Worm (Caenorhabditis elegans) whole organism, L3 larva: Measurements from ENCODE around the gene D2085.7.

Experiments
- ZK546.5 ChIP-seq: sonication (generic microtip); optimal IDR thresholded peaks from 2 replicates; lab custom pipeline; 2017; ENCODE audit warnings: missing biosample characterization, missing genetic modification characterization
- ama-1 ChIP-seq: fragments of 150-350 bp; optimal IDR thresholded peaks from 2 replicates; lab custom pipeline; 2018
- ceh-16 ChIP-seq: sonication (generic microtip); optimal IDR thresholded peaks from 2 replicates; lab custom pipeline; 2017; ENCODE audit warnings: missing biosample characterization, missing genetic modification characterization
- ceh-82 ChIP-seq: fragments of 150-350 bp; optimal IDR thresholded peaks from 2 replicates; lab custom pipeline; 2014; ENCODE audit warnings: missing biosample characterization, missing genetic modification characterization
- daf-12 ChIP-seq: fragments of 150-350 bp; optimal IDR thresholded peaks from 2 replicates; lab custom pipeline; 2014; ENCODE audit warnings: missing biosample characterization, missing genetic modification reagents, missing genetic modification characterization
- egl-27 ChIP-seq: sonication (generic microtip); optimal IDR thresholded peaks from 4 replicates; lab custom pipeline; 2017; ENCODE audit warnings: missing biosample characterization, missing genetic modification reagents, missing genetic modification characterization
- egl-5 ChIP-seq: fragments of 150-350 bp; optimal IDR thresholded peaks from 2 replicates; lab custom pipeline; 2017; ENCODE audit warnings: missing biosample characterization, missing genetic modification reagents, missing genetic modification characterization, inconsistent platforms
- elt-1 ChIP-seq: fragments of 150-350 bp; optimal IDR thresholded peaks from 2 replicates; lab custom pipeline; 2014; ENCODE audit warnings: missing biosample characterization, missing genetic modification characterization
- elt-2 ChIP-seq: sonication (generic microtip); optimal IDR thresholded peaks from 2 replicates; lab custom pipeline; 2016; ENCODE audit warnings: missing genetic modification reagents, mild to moderate bottlenecking, missing genetic modification characterization, missing compliant biosample characterization
- eor-1 ChIP-seq, 2 experiments: fragments of 150-350 bp; optimal IDR thresholded peaks; 2 replicates each; lab custom pipeline; 2014 to 2018; ENCODE audit warnings: missing biosample characterization in 2 of 2, missing genetic modification characterization in 2 of 2
- fkh-10 ChIP-seq: sonication (generic microtip); optimal IDR thresholded peaks from 2 replicates; lab custom pipeline; 2017; ENCODE audit warnings: missing biosample characterization, missing genetic modification reagents, missing genetic modification characterization
- fkh-2 ChIP-seq: fragments of 150-350 bp; optimal IDR thresholded peaks from 2 replicates; lab custom pipeline; 2014; ENCODE audit warnings: missing biosample characterization, missing genetic modification reagents, missing genetic modification characterization
- fos-1 ChIP-seq: fragments of 150-350 bp; optimal IDR thresholded peaks from 2 replicates; lab custom pipeline; 2014; ENCODE audit warnings: missing biosample characterization, missing genetic modification characterization
- hmg-11 ChIP-seq: sonication (generic microtip); optimal IDR thresholded peaks from 2 replicates; lab custom pipeline; 2016; ENCODE audit warnings: missing genetic modification characterization, missing compliant biosample characterization
- jun-1 ChIP-seq: fragments of 150-350 bp; optimal IDR thresholded peaks from 2 replicates; lab custom pipeline; 2014; ENCODE audit warnings: missing biosample characterization, missing genetic modification reagents, missing genetic modification characterization
- lin-39 ChIP-seq: fragments of 150-350 bp; optimal IDR thresholded peaks from 2 replicates; lab custom pipeline; 2018; ENCODE audit warnings: missing biosample characterization, missing genetic modification reagents, missing genetic modification characterization
- lsy-12 ChIP-seq: sonication (generic microtip); optimal IDR thresholded peaks from 2 replicates; lab custom pipeline; 2016; ENCODE audit warnings: mild to moderate bottlenecking, missing genetic modification characterization, missing compliant biosample characterization
- mdl-1 ChIP-seq: fragments of 150-350 bp; optimal IDR thresholded peaks from 2 replicates; lab custom pipeline; 2014; ENCODE audit warnings: missing biosample characterization, missing genetic modification characterization
- mml-1 ChIP-seq: fragments of 150-350 bp; sonication (generic microtip); optimal IDR thresholded peaks from 3 replicates; lab custom pipeline; 2014; ENCODE audit warnings: missing biosample characterization, missing genetic modification characterization
- nfya-1 ChIP-seq: sonication (generic microtip); optimal IDR thresholded peaks from 2 replicates; lab custom pipeline; 2017; ENCODE audit warnings: missing genetic modification characterization, mild to moderate bottlenecking, missing compliant biosample characterization, antibody characterized with exemption, moderate library complexity; ENCODE audit not compliant: insufficient read depth
- nhr-12 ChIP-seq: fragments of 150-350 bp; optimal IDR thresholded peaks from 2 replicates; lab custom pipeline; 2014; ENCODE audit warnings: missing biosample characterization, missing genetic modification characterization
- nhr-23 ChIP-seq: fragments of 150-350 bp; optimal IDR thresholded peaks from 2 replicates; lab custom pipeline; 2014; ENCODE audit warnings: missing biosample characterization, missing genetic modification reagents, missing genetic modification characterization
- nhr-25 ChIP-seq: sonication (generic microtip); optimal IDR thresholded peaks from 2 replicates; lab custom pipeline; 2017; ENCODE audit warnings: missing biosample characterization, missing genetic modification characterization
- nhr-28 ChIP-seq: fragments of 150-350 bp; optimal IDR thresholded peaks from 2 replicates; lab custom pipeline; 2014; ENCODE audit warnings: missing biosample characterization, missing genetic modification characterization
- nhr-43 ChIP-seq: sonication (generic microtip); optimal IDR thresholded peaks from 2 replicates; lab custom pipeline; 2016; ENCODE audit warnings: mild to moderate bottlenecking, missing genetic modification characterization, missing compliant biosample characterization; ENCODE audit not compliant: poor library complexity, severe bottlenecking
- nhr-76 ChIP-seq: fragments of 150-350 bp; sonication (generic microtip); optimal IDR thresholded peaks from 5 replicates; lab custom pipeline; 2014; ENCODE audit warnings: missing biosample characterization, missing genetic modification characterization
- pha-4 ChIP-seq: fragments of 150-350 bp; optimal IDR thresholded peaks from 2 replicates; lab custom pipeline; 2014; ENCODE audit warnings: missing biosample characterization, missing genetic modification reagents, missing genetic modification characterization
- sea-2 ChIP-seq: fragments of 150-350 bp; sonication (generic microtip); optimal IDR thresholded peaks from 4 replicates; lab custom pipeline; 2014; ENCODE audit warnings: missing biosample characterization, missing genetic modification reagents, missing genetic modification characterization
- skn-1 ChIP-seq: fragments of 150-350 bp; optimal IDR thresholded peaks from 2 replicates; lab custom pipeline; 2014; ENCODE audit warnings: missing biosample characterization, missing genetic modification characterization
- snpc-4 ChIP-seq: fragments of 150-350 bp; optimal IDR thresholded peaks from 2 replicates; lab custom pipeline; 2014; ENCODE audit warnings: missing biosample characterization, missing genetic modification characterization
- tbx-2 ChIP-seq: sonication (generic microtip); optimal IDR thresholded peaks from 2 replicates; lab custom pipeline; 2016; ENCODE audit warnings: mild to moderate bottlenecking, missing genetic modification characterization, missing compliant biosample characterization
- zag-1 ChIP-seq: fragments of 150-350 bp; optimal IDR thresholded peaks from 2 replicates; lab custom pipeline; 2014; ENCODE audit warnings: missing biosample characterization, missing genetic modification characterization
- ztf-11 ChIP-seq: fragments of 150-350 bp; optimal IDR thresholded peaks from 2 replicates; lab custom pipeline; 2014; ENCODE audit warnings: missing biosample characterization, missing genetic modification characterization

Gene D2085.7

DNA sequence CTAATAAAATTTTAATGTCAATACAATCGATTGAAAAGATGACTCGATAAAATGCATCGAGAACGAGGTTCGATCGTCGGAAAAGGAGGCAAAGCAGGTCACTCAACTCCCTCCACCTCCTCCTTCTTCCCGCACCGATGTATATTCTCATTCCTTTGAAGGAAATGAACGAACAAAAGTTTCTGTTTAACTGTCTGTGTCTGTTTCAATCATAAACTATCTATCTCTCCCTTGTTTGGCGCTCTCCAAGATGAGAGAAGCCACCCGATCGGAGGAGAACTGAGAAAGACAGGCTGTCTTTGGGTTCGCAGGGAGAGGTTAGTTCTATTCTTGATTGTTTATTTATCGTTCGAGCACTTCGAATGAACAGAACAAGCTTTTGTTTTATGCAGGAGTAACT is at the start of gene D2085.7:
Gene D2085.7, plus strand, starts transcription at position 251 of the 400 bp plus-strand sequence.
- no peak for TF ChIP-seq fos-1
- TF ChIP-seq mml-1 (tag; lab: Kevin White, UChicago) = no peak
- TF ChIP-seq ztf-11 (tag; lab: Kevin White, UChicago) = no peak
- no peak for TF ChIP-seq lsy-12 (tag; lab: Kevin White, UChicago)
- TF ChIP-seq jun-1 (tag; lab: Kevin White, UChicago) = no peak
- no peak for TF ChIP-seq fkh-10 (GFP tag; lab: Kevin White, UChicago)
- TF ChIP-seq nhr-76 (tag; lab: Kevin White, UChicago) = no peak
- TF ChIP-seq pha-4 (tag; lab: Kevin White, UChicago) = no peak
- TF ChIP-seq mdl-1 (tag; lab: Kevin White, UChicago) = no peak
- TF ChIP-seq egl-5 (tag; lab: Kevin White, UChicago) = no peak
- peak; percentile 37 for TF ChIP-seq nhr-25 (tag; lab: Kevin White, UChicago)
- no peak for TF ChIP-seq ZK546.5
- no peak for TF ChIP-seq nhr-12 (tag; lab: Kevin White, UChicago)
- TF ChIP-seq eor-1 (tag; optimal IDR thresholded peaks at IDR 0.05; lab: Kevin White, UChicago) = no peak
- TF ChIP-seq daf-12 (tag; lab: Kevin White, UChicago) = no peak
- TF ChIP-seq lin-39 (tag; lab: Kevin White, UChicago) = no peak
- TF ChIP-seq elt-1 (tag; lab: Kevin White, UChicago) = no peak
- peak; percentile 25 for TF ChIP-seq nhr-23 (tag; lab: Kevin White, UChicago)
- TF ChIP-seq zag-1 (tag; lab: Kevin White, UChicago) = no peak
- TF ChIP-seq egl-27 (tag; lab: Kevin White, UChicago) = no peak
- TF ChIP-seq fkh-2 (tag; lab: Kevin White, UChicago) = no peak
- TF ChIP-seq nhr-43 (tag; lab: Kevin White, UChicago) = no peak
- no peak for TF ChIP-seq tbx-2 (tag; lab: Kevin White, UChicago)
- TF ChIP-seq ama-1 = no peak
- TF ChIP-seq elt-2 (tag; lab: Kevin White, UChicago) = peak; percentile 24

DNA sequence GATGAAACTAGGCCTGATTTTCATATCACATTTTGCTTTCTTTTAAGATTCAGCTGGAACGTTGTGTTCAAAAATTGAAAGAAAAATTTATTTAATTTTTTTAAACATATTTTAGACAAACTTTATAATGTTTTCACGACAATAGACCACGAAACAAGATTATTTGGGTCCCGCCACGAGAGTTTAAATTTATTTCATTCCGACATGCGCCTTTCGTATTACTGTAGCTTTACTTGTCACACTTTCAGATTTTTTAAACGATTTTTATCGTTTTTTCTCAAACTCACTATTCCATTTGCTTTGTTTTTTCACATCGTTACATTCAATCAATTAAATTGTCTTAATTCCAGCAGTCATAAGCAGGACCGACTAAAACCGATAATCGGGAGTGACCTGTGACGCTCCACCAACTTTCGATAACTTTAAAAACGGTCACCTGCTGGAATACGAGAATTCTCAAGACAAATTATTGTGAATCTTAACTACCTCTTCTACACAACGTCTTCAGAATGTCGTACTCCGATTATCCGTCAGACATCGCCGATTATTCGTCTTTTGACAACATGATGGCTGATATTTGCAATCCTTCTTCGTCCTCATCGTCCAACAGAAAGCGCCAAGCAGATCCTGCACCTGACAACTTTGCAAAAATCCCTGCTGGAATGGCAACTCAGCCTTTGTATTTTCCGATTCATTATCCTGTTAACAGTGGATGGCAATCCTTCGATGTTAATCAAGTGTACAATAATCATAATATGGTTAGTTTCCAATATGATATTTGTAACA is 47.1 kb upstream of the D2085.7 start, which contains the start of gene aptf-3:
Gene aptf-3, plus strand, starts transcription at position 351 of the 786 bp plus-strand sequence.
- no peak for TF ChIP-seq ceh-82 (tag; lab: Kevin White, UChicago)
- no peak for TF ChIP-seq nhr-23 (tag; lab: Kevin White, UChicago)
- no peak for TF ChIP-seq elt-1 (tag; lab: Kevin White, UChicago)
- TF ChIP-seq fos-1 = no peak
- no peak for TF ChIP-seq tbx-2 (tag; lab: Kevin White, UChicago)
- TF ChIP-seq zag-1 (tag; lab: Kevin White, UChicago) = no peak
- TF ChIP-seq hmg-11 = no peak
- no peak for TF ChIP-seq eor-1 (tag; optimal IDR thresholded peaks at IDR 0.05; lab: Kevin White, UChicago)
- TF ChIP-seq ztf-11 (tag; lab: Kevin White, UChicago) = no peak
- no peak for TF ChIP-seq pha-4 (tag; lab: Kevin White, UChicago)
- TF ChIP-seq, all 47 proteins: peak for 0

DNA sequence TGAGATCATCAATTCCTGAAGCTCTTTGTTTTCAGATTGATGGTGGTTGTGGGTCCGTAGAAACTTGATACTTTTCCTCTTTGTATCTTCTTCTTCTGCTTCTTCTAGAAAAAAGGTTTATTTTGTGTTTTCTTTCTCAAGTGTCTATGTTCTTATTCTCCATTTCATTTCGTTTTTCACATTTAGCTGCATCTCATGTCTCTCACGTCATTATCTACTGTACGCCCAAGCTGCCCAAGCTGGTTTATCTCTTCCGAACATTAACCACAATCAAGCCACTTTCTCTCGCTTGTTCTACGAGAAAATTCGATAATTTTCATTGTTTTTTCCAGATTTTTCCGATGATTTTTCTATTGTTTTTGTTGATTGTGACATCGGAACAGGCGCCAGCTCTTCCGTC is 42.0 kb upstream of the D2085.7 start, which contains the start of gene F28C6.5:
Gene F28C6.5, plus strand, starts transcription at position 301 of the 400 bp plus-strand sequence.
- TF ChIP-seq nfya-1 (tag; lab: Kevin White, UChicago) (no peak), snpc-4 (no peak), ZK546.5 (no peak), ceh-16 (tag; lab: Kevin White, UChicago) (no peak), nhr-28 (tag; lab: Kevin White, UChicago) (no peak), nhr-25 (tag; lab: Kevin White, UChicago) (no peak)

- TF ChIP-seq sea-2 (GFP tag; lab: Kevin White, UChicago) = no peak
- no peak for TF ChIP-seq skn-1 (tag; lab: Kevin White, UChicago)
- TF ChIP-seq pha-4 (tag; lab: Kevin White, UChicago) = no peak
- TF ChIP-seq nhr-25 (tag; lab: Kevin White, UChicago) = no peak
- no peak for TF ChIP-seq nhr-23 (tag; lab: Kevin White, UChicago)
- TF ChIP-seq elt-1 (tag; lab: Kevin White, UChicago) = no peak
- no peak for TF ChIP-seq tbx-2 (tag; lab: Kevin White, UChicago)
- TF ChIP-seq hmg-11 = no peak
- TF ChIP-seq, all 47 proteins: peak for 0
Observed at ce11 chrII:8600165-8600564, 41.0 kb upstream of the D2085.7 start, which contains the start of gene pigg-1. pigg-1 (minus strand) TSS chrII:8600265.
